Worm (Caenorhabditis elegans) whole organism, L3 larva: Measurements from ENCODE around the gene D2023.1.

ENCODE experiments used
- aly-2 ChIP-seq: fragments of 150-350 bp; optimal IDR thresholded peaks from 2 replicates; lab custom pipeline; 2014; ENCODE audit warnings: missing biosample characterization, missing genetic modification characterization
- ceh-82 ChIP-seq: fragments of 150-350 bp; optimal IDR thresholded peaks from 2 replicates; lab custom pipeline; 2014; ENCODE audit warnings: missing biosample characterization, missing genetic modification characterization
- ceh-9 ChIP-seq: sonication (generic microtip); optimal IDR thresholded peaks from 2 replicates; lab custom pipeline; 2018; ENCODE audit warnings: missing biosample characterization, missing genetic modification characterization
- lin-39 ChIP-seq: fragments of 150-350 bp; optimal IDR thresholded peaks from 2 replicates; lab custom pipeline; 2018; ENCODE audit warnings: missing biosample characterization, missing genetic modification reagents, missing genetic modification characterization
- lsy-12 ChIP-seq: sonication (generic microtip); optimal IDR thresholded peaks from 2 replicates; lab custom pipeline; 2016; ENCODE audit warnings: mild to moderate bottlenecking, missing genetic modification characterization, missing compliant biosample characterization
- nhr-237 ChIP-seq: fragments of 150-350 bp; optimal IDR thresholded peaks from 2 replicates; lab custom pipeline; 2014; ENCODE audit warnings: missing biosample characterization, missing genetic modification characterization
- nhr-28 ChIP-seq: fragments of 150-350 bp; optimal IDR thresholded peaks from 2 replicates; lab custom pipeline; 2014; ENCODE audit warnings: missing biosample characterization, missing genetic modification characterization
- pha-4 ChIP-seq: fragments of 150-350 bp; optimal IDR thresholded peaks from 2 replicates; lab custom pipeline; 2014; ENCODE audit warnings: missing biosample characterization, missing genetic modification reagents, missing genetic modification characterization
- tbx-2 ChIP-seq: sonication (generic microtip); optimal IDR thresholded peaks from 2 replicates; lab custom pipeline; 2016; ENCODE audit warnings: mild to moderate bottlenecking, missing genetic modification characterization, missing compliant biosample characterization

DNA sequence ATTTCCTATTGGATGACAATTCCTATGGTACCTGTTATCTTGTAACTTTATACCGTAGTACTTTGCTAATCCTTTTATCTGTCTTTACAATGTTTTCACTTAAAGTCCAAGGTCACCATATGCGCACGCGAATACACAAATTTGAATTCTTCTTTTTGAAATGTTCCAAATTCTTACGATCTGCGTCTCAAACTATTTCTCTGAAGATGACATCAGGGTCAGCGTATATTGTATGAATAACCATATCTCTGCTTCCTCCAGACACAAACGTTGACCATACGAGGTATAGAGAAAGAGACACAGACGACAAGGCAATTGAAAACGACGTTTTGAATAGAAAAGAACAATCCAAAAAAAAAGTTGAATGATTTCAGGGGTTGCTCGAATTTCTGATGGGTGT is 15.4 kb upstream of the D2023.1 start:
- TF ChIP-seq nhr-28 (tag; lab: Kevin White, UChicago): no peak
- TF ChIP-seq lin-39 (tag; lab: Kevin White, UChicago): no peak
- no peak for TF ChIP-seq nhr-237
- no peak for TF ChIP-seq ceh-82 (tag; lab: Kevin White, UChicago)
- TF ChIP-seq pha-4: no peak
- TF ChIP-seq ceh-9 (tag; lab: Kevin White, UChicago): no peak
- no peak for TF ChIP-seq lsy-12 (tag; lab: Kevin White, UChicago)
- no peak for TF ChIP-seq aly-2 (tag; lab: Kevin White, UChicago)
- no peak for TF ChIP-seq tbx-2 (tag; lab: Kevin White, UChicago)
